Fruit fly (Drosophila melanogaster) whole organism, embryonic: ENCODE measurements around the gene CG3165.

Source experiments
- ATbp ChIP-seq: fragments of 200-800 bp; sonication (Bioruptor generic); optimal IDR thresholded peaks from 2 replicates; lab custom pipeline; 2017; ENCODE audit warnings: missing biosample characterization, mild to moderate bottlenecking, missing genetic modification characterization, missing genetic modification reagents
- Adf1 ChIP-seq: fragments of 200-800 bp; sonication (Bioruptor generic); IDR thresholded peaks from 2 replicates; pipeline ENCODE4 v1.3.6; 2022; ENCODE audit warnings: missing biosample characterization, missing genetic modification characterization
- Atf6 ChIP-seq: fragments of 200-800 bp; sonication (Bioruptor generic); IDR thresholded peaks from 2 replicates; pipeline ENCODE4 v1.3.6; 2022; ENCODE audit warnings: missing biosample characterization, missing genetic modification characterization
- CG10565 ChIP-seq: fragments of 200-800 bp; sonication (Bioruptor generic); optimal IDR thresholded peaks from 3 replicates; lab custom pipeline; 2016; ENCODE audit warnings: missing biosample characterization, mild to moderate bottlenecking, missing genetic modification characterization
- CG11695 ChIP-seq: fragments of 200-800 bp; sonication (Bioruptor generic); IDR thresholded peaks from 3 replicates; pipeline ENCODE4 v1.3.6; 2022; ENCODE audit warnings: missing biosample characterization, missing genetic modification characterization
- CG12236 ChIP-seq: fragments of 200-800 bp; sonication (Bioruptor generic); optimal IDR thresholded peaks from 2 replicates; lab custom pipeline; 2016; ENCODE audit warnings: missing biosample characterization, missing genetic modification characterization
- CG12391 ChIP-seq: fragments of 200-800 bp; sonication (Bioruptor generic); optimal IDR thresholded peaks from 3 replicates; lab custom pipeline; 2018; ENCODE audit warnings: missing biosample characterization, mild to moderate bottlenecking, missing genetic modification characterization, moderate library complexity
- CG14441 ChIP-seq: fragments of 200-800 bp; sonication (Bioruptor generic); IDR thresholded peaks from 2 replicates; pipeline ENCODE4 v1.3.6; 2022; ENCODE audit warnings: missing biosample characterization, missing genetic modification characterization
- CG15269 ChIP-seq: fragments of 200-800 bp; sonication (Bioruptor generic); optimal IDR thresholded peaks from 2 replicates; lab custom pipeline; 2018; ENCODE audit warnings: missing biosample characterization, mild to moderate bottlenecking, missing genetic modification characterization, moderate library complexity
- CG18619 ChIP-seq: fragments of 200-800 bp; sonication (Bioruptor generic); optimal IDR thresholded peaks from 3 replicates; lab custom pipeline; 2017; ENCODE audit warnings: missing biosample characterization, mild to moderate bottlenecking, missing genetic modification characterization
- CG18764 ChIP-seq: fragments of 200-800 bp; sonication (Bioruptor generic); optimal IDR thresholded peaks from 3 replicates; lab custom pipeline; 2016; ENCODE audit warnings: missing biosample characterization, missing genetic modification characterization
- CG2116 ChIP-seq: fragments of 200-800 bp; sonication (Bioruptor generic); optimal IDR thresholded peaks from 3 replicates; lab custom pipeline; 2018; ENCODE audit warnings: missing biosample characterization, mild to moderate bottlenecking, missing genetic modification characterization
- CG2875 ChIP-seq: fragments of 200-800 bp; sonication (Bioruptor generic); optimal IDR thresholded peaks from 2 replicates; lab custom pipeline; 2017; ENCODE audit warnings: missing biosample characterization, mild to moderate bottlenecking, missing genetic modification characterization, missing genetic modification reagents
- CG30403 ChIP-seq: fragments of 200-800 bp; sonication (Bioruptor generic); optimal IDR thresholded peaks from 3 replicates; lab custom pipeline; 2016; ENCODE audit warnings: missing biosample characterization, missing genetic modification characterization
- CG33557 ChIP-seq: fragments of 200-800 bp; sonication (Bioruptor generic); optimal IDR thresholded peaks from 2 replicates; lab custom pipeline; 2019; ENCODE audit warnings: missing biosample characterization, mild to moderate bottlenecking, missing genetic modification characterization, moderate library complexity
- CG4424 ChIP-seq: fragments of 200-800 bp; sonication (Bioruptor generic); optimal IDR thresholded peaks from 3 replicates; lab custom pipeline; 2016; ENCODE audit warnings: missing biosample characterization, missing genetic modification characterization
- CG6654 ChIP-seq: fragments of 200-800 bp; sonication (Bioruptor generic); optimal IDR thresholded peaks from 2 replicates; lab custom pipeline; 2017; ENCODE audit warnings: missing biosample characterization, mild to moderate bottlenecking, missing genetic modification characterization
- CG7745 ChIP-seq: fragments of 200-800 bp; sonication (Bioruptor generic); optimal IDR thresholded peaks from 2 replicates; lab custom pipeline; 2018; ENCODE audit warnings: missing biosample characterization, mild to moderate bottlenecking, missing genetic modification characterization, moderate library complexity
- CG7928 ChIP-seq: fragments of 200-800 bp; sonication (Bioruptor generic); optimal IDR thresholded peaks from 2 replicates; lab custom pipeline; 2017; ENCODE audit warnings: missing biosample characterization, mild to moderate bottlenecking, missing genetic modification characterization
- Camta ChIP-seq: fragments of 200-800 bp; sonication (Bioruptor generic); optimal IDR thresholded peaks from 2 replicates; lab custom pipeline; 2016; ENCODE audit warnings: missing biosample characterization, missing genetic modification characterization
- E2f1 ChIP-seq: fragments of 200-800 bp; sonication (Bioruptor generic); IDR thresholded peaks from 2 replicates; pipeline ENCODE4 v1.3.6; 2022; ENCODE audit warnings: missing biosample characterization, missing genetic modification characterization
- Hr51 ChIP-seq, 2 experiments: fragments of 200-800 bp; sonication (Bioruptor generic); optimal IDR thresholded peaks; 2 replicates in 1 of 2; 3 replicates in 1 of 2; lab custom pipeline; 2016 to 2018; ENCODE audit warnings: missing biosample characterization in 2 of 2, missing genetic modification characterization in 2 of 2, mild to moderate bottlenecking in 1 of 2, moderate library complexity in 1 of 2
- Hr78 ChIP-seq, 2 experiments: fragments of 200-800 bp in 1 of 2; fragments of >200 bp in 1 of 2; sonication (Bioruptor generic) in 1 of 2; optimal IDR thresholded peaks; 2 replicates each; lab custom pipeline; 2017 to 2019; ENCODE audit warnings: missing biosample characterization in 2 of 2, missing genetic modification characterization in 2 of 2, mild to moderate bottlenecking in 1 of 2, moderate library complexity in 1 of 2
- Meics ChIP-seq: fragments of 200-800 bp; sonication (Bioruptor generic); optimal IDR thresholded peaks from 2 replicates; lab custom pipeline; 2017; ENCODE audit warnings: missing biosample characterization, mild to moderate bottlenecking, missing genetic modification characterization
- Mrtf ChIP-seq: fragments of 200-800 bp; sonication (Bioruptor generic); IDR thresholded peaks from 3 replicates; pipeline ENCODE4 v1.3.6; 2022; ENCODE audit warnings: missing biosample characterization, missing genetic modification characterization
- NC2α ChIP-seq: fragments of 200-800 bp; sonication (Bioruptor generic); optimal IDR thresholded peaks from 2 replicates; lab custom pipeline; 2016; ENCODE audit warnings: missing biosample characterization, missing genetic modification characterization
- Six4 ChIP-seq: fragments of 200-800 bp; sonication (Bioruptor generic); optimal IDR thresholded peaks from 2 replicates; lab custom pipeline; 2016; ENCODE audit warnings: missing biosample characterization, missing genetic modification characterization
- Sox100B ChIP-seq: fragments of 200-800 bp; sonication (Bioruptor generic); optimal IDR thresholded peaks from 3 replicates; lab custom pipeline; 2018; ENCODE audit warnings: missing biosample characterization, mild to moderate bottlenecking, missing genetic modification characterization
- Taf1 ChIP-seq: fragments of 200-800 bp; sonication (Bioruptor generic); IDR thresholded peaks from 2 replicates; pipeline ENCODE4 v1.3.6; 2022; ENCODE audit warnings: missing biosample characterization, missing genetic modification characterization
- Vsx1 ChIP-seq: fragments of 200-800 bp; sonication (Bioruptor generic); optimal IDR thresholded peaks from 2 replicates; lab custom pipeline; 2017; ENCODE audit warnings: missing biosample characterization, mild to moderate bottlenecking, missing genetic modification characterization, missing genetic modification reagents
- Xrp1 ChIP-seq: fragments of 200-800 bp; sonication (Bioruptor generic); IDR thresholded peaks from 2 replicates; pipeline ENCODE4 v1.3.6; 2022; ENCODE audit warnings: missing biosample characterization, missing genetic modification characterization
- ab ChIP-seq: fragments of 200-800 bp; sonication (Bioruptor generic); optimal IDR thresholded peaks from 2 replicates; lab custom pipeline; 2016; ENCODE audit warnings: missing biosample characterization, missing genetic modification characterization
- al ChIP-seq: fragments of 200-800 bp; sonication (Bioruptor generic); IDR thresholded peaks from 2 replicates; pipeline ENCODE4 v1.3.6; 2022; ENCODE audit warnings: missing biosample characterization, missing genetic modification characterization
- bsh ChIP-seq, 2 experiments: fragments of 200-800 bp; sonication (Bioruptor generic); optimal IDR thresholded peaks; 2 replicates each; lab custom pipeline; 2017 to 2018; ENCODE audit warnings: mild to moderate bottlenecking in 2 of 2, missing biosample characterization in 2 of 2, missing genetic modification characterization in 2 of 2, moderate library complexity in 1 of 2
- cad ChIP-seq: fragments of >200 bp; optimal IDR thresholded peaks from 2 replicates; lab custom pipeline; 2017; ENCODE audit warnings: missing biosample characterization, missing genetic modification characterization
- cato ChIP-seq: fragments of 200-800 bp; sonication (Bioruptor generic); optimal IDR thresholded peaks from 2 replicates; lab custom pipeline; 2016; ENCODE audit warnings: missing biosample characterization, missing genetic modification characterization, borderline replicate concordance
- dpn ChIP-seq, 2 experiments: fragments of 200-800 bp; sonication (Bioruptor generic); optimal IDR thresholded peaks; 3 replicates each; lab custom pipeline; 2016; ENCODE audit warnings: missing biosample characterization in 2 of 2, missing genetic modification characterization in 2 of 2
- esg ChIP-seq: fragments of 200-800 bp; sonication (Bioruptor generic); conservative IDR thresholded peaks from 2 replicates; pipeline ENCODE4 v1.3.6; 2022; ENCODE audit warnings: missing biosample characterization, missing genetic modification characterization
- gem ChIP-seq: fragments of 200-800 bp; sonication (Bioruptor generic); optimal IDR thresholded peaks from 2 replicates; lab custom pipeline; 2019; ENCODE audit warnings: missing biosample characterization, mild to moderate bottlenecking, missing genetic modification characterization, moderate library complexity
- hkb ChIP-seq, 2 experiments: fragments of 200-800 bp in 1 of 2; fragments of >200 bp in 1 of 2; sonication (Bioruptor generic) in 1 of 2; IDR thresholded peaks in 1 of 2; optimal IDR thresholded peaks in 1 of 2; 2 replicates each; pipeline versions ENCODE4 v1.3.6 to Lab custom; 2017 to 2022; ENCODE audit warnings: missing biosample characterization in 1 of 2, missing genetic modification characterization in 1 of 2
- lbe ChIP-seq: fragments of 200-800 bp; sonication (Bioruptor generic); optimal IDR thresholded peaks from 2 replicates; lab custom pipeline; 2016; ENCODE audit warnings: missing biosample characterization, mild to moderate bottlenecking, missing genetic modification characterization
- nom ChIP-seq: fragments of 200-800 bp; sonication (Bioruptor generic); optimal IDR thresholded peaks from 2 replicates; lab custom pipeline; 2017; ENCODE audit warnings: missing biosample characterization, missing genetic modification characterization, mild to moderate bottlenecking, moderate library complexity, missing genetic modification reagents
- psq ChIP-seq: fragments of 200-800 bp; sonication (Bioruptor generic); optimal IDR thresholded peaks from 2 replicates; lab custom pipeline; 2017; ENCODE audit warnings: missing biosample characterization, missing genetic modification characterization
- row ChIP-seq: fragments of 200-800 bp; sonication (Bioruptor generic); IDR thresholded peaks from 3 replicates; pipeline ENCODE4 v1.3.6; 2022; ENCODE audit warnings: missing biosample characterization, missing genetic modification characterization
- sim ChIP-seq: fragments of 200-800 bp; sonication (Bioruptor generic); IDR thresholded peaks from 2 replicates; pipeline ENCODE4 v1.3.6; 2022; ENCODE audit warnings: missing biosample characterization, missing genetic modification characterization
- tgo ChIP-seq: fragments of 200-800 bp; sonication (Bioruptor generic); IDR thresholded peaks from 3 replicates; pipeline ENCODE4 v1.3.6; 2022; ENCODE audit warnings: missing biosample characterization, missing genetic modification characterization
- ttk ChIP-seq: fragments of 200-800 bp; sonication (Bioruptor generic); IDR thresholded peaks from 2 replicates; pipeline ENCODE4 v2.1.2; 2022; ENCODE audit warnings: missing biosample characterization, missing genetic modification characterization
- z ChIP-seq: fragments of 200-800 bp; sonication (Bioruptor generic); IDR thresholded peaks from 3 replicates; pipeline ENCODE4 v1.3.6; 2022; ENCODE audit warnings: missing biosample characterization, missing genetic modification characterization
- zen ChIP-seq: fragments of 200-800 bp; sonication (Bioruptor generic); optimal IDR thresholded peaks from 3 replicates; lab custom pipeline; 2018; ENCODE audit warnings: missing biosample characterization, mild to moderate bottlenecking, missing genetic modification characterization, moderate library complexity
- zfh1 ChIP-seq: fragments of 200-800 bp; sonication (Bioruptor generic); IDR thresholded peaks from 3 replicates; pipeline ENCODE4 v1.3.6; 2022; ENCODE audit warnings: missing biosample characterization, missing genetic modification characterization

The CG3165 gene

dm6 chr2L:2976829-2977228 is at the start of gene CG3165, which contains the start of gene CG9641 (continued):
- TF ChIP-seq Hr51 (GFP tag; optimal IDR thresholded peaks at IDR 0.05; lab: Kevin White, UChicago) = peak in 1 of 2 experiments; percentile 84
- TF ChIP-seq CG12236 (GFP tag; lab: Kevin White, UChicago) = peak; percentile 74
- peak; percentile 77 to 85 for TF ChIP-seq bsh (GFP tag; optimal IDR thresholded peaks at IDR 0.05; lab: Kevin White, UChicago)
- peak; percentile 72 for TF ChIP-seq CG2116 (GFP tag; lab: Kevin White, UChicago)
- no peak for TF ChIP-seq ATbp (GFP tag; lab: Kevin White, UChicago)
- TF ChIP-seq Hr78 (GFP tag; optimal IDR thresholded peaks at IDR 0.05; lab: Kevin White, UChicago) = no peak
- TF ChIP-seq zen = peak; percentile 72
- no peak for TF ChIP-seq CG6654
- peak; percentile 91 for TF ChIP-seq CG4424
- peak; percentile 80 for TF ChIP-seq Atf6
- TF ChIP-seq cato (GFP tag; lab: Kevin White, UChicago) = peak; percentile 81
- TF ChIP-seq row = peak; percentile 98
- peak; percentile 92 for TF ChIP-seq Xrp1 (GFP tag; lab: Robert Waterston, UW)
- peak; percentile 86 for TF ChIP-seq CG33557
- peak; percentile 86 for TF ChIP-seq zfh1 (GFP tag; lab: Robert Waterston, UW)
- peak; percentile 76 for TF ChIP-seq ab
- TF ChIP-seq Adf1 = peak; percentile 61
- peak; percentile 39 for TF ChIP-seq CG7928 (GFP tag; lab: Kevin White, UChicago)
- peak; percentile 21; the same call in 1 of the 2 replicates for TF ChIP-seq sim (GFP tag; lab: Robert Waterston, UW)
- peak; percentile 73 for TF ChIP-seq nom (GFP tag; lab: Kevin White, UChicago)
- peak; percentile 77 for TF ChIP-seq CG18619 (GFP tag; lab: Kevin White, UChicago)
- peak; percentile 70 for TF ChIP-seq NC2α (GFP tag; lab: Kevin White, UChicago)
- TF ChIP-seq CG14441 (GFP tag; lab: Robert Waterston, UW) = peak; percentile 75
- no peak for TF ChIP-seq cad
- peak; percentile 70 for TF ChIP-seq CG10565
- peak; percentile 58; the same call in 1 of the 2 replicates for TF ChIP-seq Taf1 (GFP tag; lab: Robert Waterston, UW)
- TF ChIP-seq psq (GFP tag; lab: Kevin White, UChicago) = peak; percentile 40
- no peak for TF ChIP-seq z (GFP tag; lab: Robert Waterston, UW)
- TF ChIP-seq CG12391 = peak; percentile 87
- no peak for TF ChIP-seq hkb (optimal IDR thresholded peaks at IDR 0.05; lab: Kevin White, UChicago)
- TF ChIP-seq hkb (GFP tag; IDR thresholded peaks at IDR 0.05; lab: Robert Waterston, UW) = peak; percentile 85
- peak; percentile 33 for TF ChIP-seq CG2875
- TF ChIP-seq ttk = peak; percentile 73
- peak; percentile 92 for TF ChIP-seq dpn (GFP tag; optimal IDR thresholded peaks at IDR 0.05; lab: Kevin White, UChicago)
- TF ChIP-seq CG7745 = no peak
- no peak for TF ChIP-seq Sox100B (GFP tag; lab: Kevin White, UChicago)
- TF ChIP-seq gem (tag; lab: Kevin White, UChicago) = no peak
- peak; percentile 74 for TF ChIP-seq al (GFP tag; lab: Robert Waterston, UW)
- TF ChIP-seq CG18764 (GFP tag; lab: Kevin White, UChicago) = peak; percentile 83
- no peak for TF ChIP-seq CG15269 (tag; lab: Kevin White, UChicago)
- TF ChIP-seq CG11695 (GFP tag; lab: Robert Waterston, UW) = peak; percentile 77
- peak; percentile 69 for TF ChIP-seq esg
- peak; percentile 92 for TF ChIP-seq CG30403 (GFP tag; lab: Kevin White, UChicago)
- TF ChIP-seq Six4 (GFP tag; lab: Kevin White, UChicago) = peak; percentile 81
- TF ChIP-seq E2f1 = peak; percentile 74
- TF ChIP-seq Vsx1 (GFP tag; lab: Kevin White, UChicago) = no peak
- TF ChIP-seq tgo (GFP tag; lab: Robert Waterston, UW) = peak; percentile 75
- peak; percentile 86 for TF ChIP-seq Camta (GFP tag; lab: Kevin White, UChicago)
- TF ChIP-seq Mrtf (GFP tag; lab: Robert Waterston, UW) = peak; percentile 54; the same call in 1 of the 3 replicates
- TF ChIP-seq lbe (GFP tag; lab: Kevin White, UChicago) = peak; percentile 89
- peak; percentile 82 for TF ChIP-seq Meics (GFP tag; lab: Kevin White, UChicago)
